Fruit fly (Drosophila melanogaster) whole organism, wandering third instar larva: ENCODE measurements around the gene CG42455.

Experiments used
- Rel ChIP-seq, 2 experiments: fragments of 200-800 bp; sonication (Bioruptor generic) in 1 of 2; optimal IDR thresholded peaks; 2 replicates in 1 of 2; 3 replicates in 1 of 2; lab custom pipeline; 2016 to 2019; ENCODE audit warnings: mild to moderate bottlenecking in 2 of 2, missing biosample characterization in 2 of 2, missing genetic modification characterization in 2 of 2, moderate library complexity in 1 of 2
- sage ChIP-seq: fragments of 200-800 bp; sonication (Bioruptor generic); optimal IDR thresholded peaks from 2 replicates; lab custom pipeline; 2016; ENCODE audit warnings: missing biosample characterization, mild to moderate bottlenecking, missing genetic modification characterization

CG42455 gene

dm6 chr3L:9974172-9974896, 2.2 kb downstream of the CG42455 start, which contains the start of gene dpr6:
TSS of gene dpr6 (plus strand) at chr3L:9974651.
- TF ChIP-seq Rel (GFP tag; optimal IDR thresholded peaks at IDR 0.05; lab: Kevin White, UChicago) (no peak), Rel (tag; optimal IDR thresholded peaks at IDR 0.05; lab: Kevin White, UChicago) (peak; percentile 49), sage (no peak)
